Fruit fly (Drosophila melanogaster) Kc167 (cell line): ENCODE results near the gene tctn.

Source experiments
- Myc ChIP-seq: fragments of >200 bp; optimal IDR thresholded peaks from 2 replicates; lab custom pipeline; 2017; ENCODE audit warnings: missing external identifiers
- h ChIP-seq: fragments of >200 bp; optimal IDR thresholded peaks from 3 replicates; lab custom pipeline; 2018; ENCODE audit warnings: missing external identifiers
- insv ChIP-seq: fragments of >200 bp; optimal IDR thresholded peaks from 3 replicates; lab custom pipeline; 2018; ENCODE audit warnings: missing external identifiers
- psq ChIP-seq: fragments of >200 bp; optimal IDR thresholded peaks from 2 replicates; lab custom pipeline; 2017; ENCODE audit warnings: missing external identifiers
- ttk ChIP-seq: sonication (Bioruptor generic); optimal IDR thresholded peaks from 2 replicates; lab custom pipeline; 2017; ENCODE audit warnings: missing external identifiers

DNA sequence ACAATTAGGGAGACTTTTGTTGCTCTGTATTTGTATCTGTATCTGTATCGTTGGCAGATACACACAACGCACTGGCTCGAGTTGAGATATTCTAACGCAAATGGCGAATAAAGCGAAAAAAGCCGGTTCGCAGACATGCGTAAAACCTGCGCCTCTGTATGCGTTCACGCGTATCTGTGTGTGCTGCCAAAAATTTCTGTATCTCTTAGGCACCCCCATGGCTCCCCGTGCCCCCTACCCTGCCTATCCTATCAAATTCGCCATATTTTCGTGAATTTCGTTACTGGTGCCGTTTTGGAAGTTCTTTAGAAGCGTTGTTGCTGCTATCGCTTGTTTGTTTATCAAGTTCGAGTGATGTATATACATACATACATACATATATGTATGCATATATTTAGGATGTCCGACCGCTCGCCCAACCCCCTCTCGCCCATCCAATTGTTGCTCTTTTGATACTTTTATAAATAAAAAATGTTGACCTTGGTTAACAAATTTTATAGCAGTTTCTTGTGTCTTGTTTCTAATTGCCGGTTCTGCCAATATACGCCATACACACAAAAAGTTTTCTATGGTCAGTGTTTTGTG is 44.6 kb downstream of the tctn start:
- TF ChIP-seq psq (lab: Kevin White, UChicago) (no peak), h (lab: Kevin White, UChicago) (no peak), insv (lab: Kevin White, UChicago) (no peak), Myc (lab: Kevin White, UChicago) (no peak), ttk (no peak)
